Fruit fly (Drosophila melanogaster) whole organism, prepupa: Measurements from ENCODE around the gene CG33124.

ENCODE experiments used
- Blimp-1 ChIP-seq: fragments of 200-800 bp; sonication (Bioruptor generic); optimal IDR thresholded peaks from 3 replicates; lab custom pipeline; 2017; ENCODE audit warnings: missing biosample characterization, missing genetic modification characterization, mild to moderate bottlenecking, moderate library complexity, missing genetic modification reagents
- CG10669 ChIP-seq: fragments of 200-800 bp; sonication (Bioruptor generic); optimal IDR thresholded peaks from 3 replicates; lab custom pipeline; 2018; ENCODE audit warnings: missing biosample characterization, mild to moderate bottlenecking, missing genetic modification characterization, moderate library complexity
- CG16779 ChIP-seq: fragments of 200-800 bp; sonication (Bioruptor generic); optimal IDR thresholded peaks from 3 replicates; lab custom pipeline; 2017; ENCODE audit warnings: missing biosample characterization, mild to moderate bottlenecking, missing genetic modification characterization
- CG32006 ChIP-seq: fragments of 200-800 bp; sonication (Bioruptor generic); optimal IDR thresholded peaks from 3 replicates; lab custom pipeline; 2017; ENCODE audit warnings: missing biosample characterization, mild to moderate bottlenecking, missing genetic modification characterization
- Eip78C ChIP-seq: fragments of 200-800 bp; sonication (Bioruptor generic); peaks from one replicate; lab custom pipeline; 2016; ENCODE audit warnings: missing biosample characterization, missing genetic modification characterization
- Ets21C ChIP-seq: fragments of 200-800 bp; sonication (Bioruptor generic); optimal IDR thresholded peaks from 3 replicates; lab custom pipeline; 2016; ENCODE audit warnings: missing biosample characterization, missing genetic modification characterization
- Hr38 ChIP-seq: sonication (Bioruptor generic); optimal IDR thresholded peaks from 2 replicates; lab custom pipeline; 2016; ENCODE audit warnings: missing biosample characterization, missing genetic modification characterization
- achi ChIP-seq: fragments of 200-800 bp; sonication (Bioruptor generic); optimal IDR thresholded peaks from 3 replicates; lab custom pipeline; 2016; ENCODE audit warnings: missing biosample characterization, missing genetic modification characterization
- esn ChIP-seq: fragments of 200-800 bp; sonication (Bioruptor generic); optimal IDR thresholded peaks from 2 replicates; lab custom pipeline; 2016; ENCODE audit warnings: missing biosample characterization, mild to moderate bottlenecking, missing genetic modification characterization, moderate library complexity
- fd59A ChIP-seq: fragments of 200-800 bp; sonication (Bioruptor generic); optimal IDR thresholded peaks from 2 replicates; lab custom pipeline; 2017; ENCODE audit warnings: missing biosample characterization, mild to moderate bottlenecking, missing genetic modification characterization, missing genetic modification reagents

DNA sequence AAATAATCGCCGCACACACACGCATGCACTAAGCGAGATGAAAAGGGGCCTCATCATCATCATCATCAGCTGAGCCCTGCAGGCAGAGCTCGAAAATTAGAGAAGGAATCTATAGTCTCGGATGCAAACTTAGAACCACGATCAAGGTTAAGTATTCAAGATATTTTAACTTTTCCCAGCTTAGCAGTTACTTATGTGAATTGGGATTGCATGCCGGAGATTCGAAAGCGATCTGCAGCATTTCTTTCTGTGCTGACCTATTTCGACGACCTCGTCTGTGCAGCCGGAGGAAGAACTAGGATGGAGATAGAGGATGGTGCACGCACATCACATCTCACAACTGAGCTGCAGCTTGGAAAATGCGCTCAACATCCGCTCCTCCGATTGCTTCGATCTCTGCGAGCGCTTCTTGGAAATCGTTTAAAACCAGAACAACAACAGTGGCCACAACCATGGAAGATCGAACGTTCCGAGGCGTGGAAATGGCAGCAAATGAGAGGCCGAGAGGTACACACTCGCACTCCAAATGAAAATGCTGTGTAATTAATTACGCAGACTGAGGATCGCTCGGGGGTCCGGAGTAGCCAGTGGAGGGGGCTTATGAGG lies 26.1 kb downstream of the CG33124 start:
- peak; percentile 78 for TF ChIP-seq fd59A (GFP tag; lab: Kevin White, UChicago)
- peak; percentile 86 for TF ChIP-seq Eip78C
- TF ChIP-seq CG16779: peak; percentile 64
- no peak for TF ChIP-seq Blimp-1 (GFP tag; lab: Kevin White, UChicago)
- TF ChIP-seq CG32006 (GFP tag; lab: Kevin White, UChicago): peak; percentile 57
- no peak for TF ChIP-seq Hr38
- TF ChIP-seq Ets21C: no peak
- TF ChIP-seq CG10669 (GFP tag; lab: Kevin White, UChicago): peak; percentile 80
- peak; percentile 68 for TF ChIP-seq achi (GFP tag; lab: Kevin White, UChicago)
- TF ChIP-seq esn (GFP tag; lab: Kevin White, UChicago): no peak
